Worm (Caenorhabditis elegans) whole organism, young adult: Measurements from ENCODE around the gene C17G1.14.

Source experiments
- B0019.2 ChIP-seq: fragments of 200-800 bp; sonication (Bioruptor generic); conservative IDR thresholded peaks from 2 replicates; pipeline ENCODE4 v1.3.6; 2022; ENCODE audit warnings: missing genetic modification reagents, missing genetic modification characterization, missing compliant biosample characterization
- B0035.1 ChIP-seq: sonication (generic microtip); optimal IDR thresholded peaks from 2 replicates; lab custom pipeline; 2016; ENCODE audit warnings: missing genetic modification characterization, mild to moderate bottlenecking, missing compliant biosample characterization, missing genotype, missing genetic modification reagents
- B0336.3 ChIP-seq: fragments of 200-800 bp; sonication (Bioruptor generic); IDR thresholded peaks from 2 replicates; pipeline ENCODE4 v1.3.6; 2022; ENCODE audit warnings: missing genetic modification characterization, missing compliant biosample characterization
- D2030.7 ChIP-seq: fragments of 200-800 bp; sonication (Bioruptor generic); IDR thresholded peaks from 2 replicates; pipeline ENCODE4 v1.3.6; 2022; ENCODE audit warnings: missing genetic modification reagents, missing genetic modification characterization, missing compliant biosample characterization
- F22D6.2 ChIP-seq: sonication (generic microtip); optimal IDR thresholded peaks from 2 replicates; lab custom pipeline; 2016; ENCODE audit warnings: mild to moderate bottlenecking, missing genetic modification characterization, missing compliant biosample characterization
- F49E8.2 ChIP-seq: sonication (generic microtip); optimal IDR thresholded peaks from 3 replicates; lab custom pipeline; 2017; ENCODE audit warnings: missing genetic modification characterization, mild to moderate bottlenecking, missing compliant biosample characterization, antibody characterized with exemption, moderate library complexity; ENCODE audit not compliant: insufficient read depth
- F55B11.4 ChIP-seq: sonication (generic microtip); optimal IDR thresholded peaks from 2 replicates; lab custom pipeline; 2016; ENCODE audit warnings: missing compliant biosample characterization, missing genetic modification characterization, borderline replicate concordance; ENCODE audit not compliant: insufficient read depth
- F57C9.4 ChIP-seq: sonication (generic microtip); optimal IDR thresholded peaks from 2 replicates; lab custom pipeline; 2017; ENCODE audit warnings: mild to moderate bottlenecking, missing genetic modification characterization, missing compliant biosample characterization
- K12H6.12 ChIP-seq: fragments of 200-800 bp; sonication (Bioruptor generic); optimal IDR thresholded peaks from 2 replicates; lab custom pipeline; 2018; ENCODE audit warnings: mild to moderate bottlenecking, missing genetic modification characterization, missing compliant biosample characterization
- akir-1 ChIP-seq: fragments of 200-800 bp; sonication (Bioruptor generic); optimal IDR thresholded peaks from 2 replicates; lab custom pipeline; 2018; ENCODE audit warnings: mild to moderate bottlenecking, missing genetic modification characterization, moderate library complexity, missing compliant biosample characterization
- ama-1 ChIP-seq, 3 experiments: fragments of 150-350 bp in 1 of 3; sonication (generic microtip) in 2 of 3; optimal IDR thresholded peaks; 2 replicates each; lab custom pipeline; 2014 to 2018; ENCODE audit warnings: missing biosample characterization in 2 of 3, missing genetic modification characterization in 2 of 3, missing genetic modification reagents in 2 of 3
- athp-1 ChIP-seq: sonication (generic microtip); optimal IDR thresholded peaks from 2 replicates; lab custom pipeline; 2017; ENCODE audit warnings: mild to moderate bottlenecking, missing genetic modification characterization, missing compliant biosample characterization
- attf-3 ChIP-seq: fragments of 200-800 bp; sonication (Bioruptor generic); conservative IDR thresholded peaks from 2 replicates; pipeline ENCODE4 v1.3.6; 2022; ENCODE audit warnings: missing genetic modification reagents, missing genetic modification characterization, missing compliant biosample characterization
- attf-5 ChIP-seq: fragments of 200-800 bp; sonication (Bioruptor generic); optimal IDR thresholded peaks from 2 replicates; lab custom pipeline; 2018; ENCODE audit warnings: mild to moderate bottlenecking, missing genetic modification characterization, missing compliant biosample characterization
- cebp-2 ChIP-seq: fragments of 200-800 bp; sonication (Bioruptor generic); IDR thresholded peaks from 2 replicates; pipeline ENCODE4 v1.3.6; 2022; ENCODE audit warnings: missing genetic modification characterization, missing compliant biosample characterization
- dox-1 ChIP-seq: fragments of 200-800 bp; sonication (Bioruptor generic); IDR thresholded peaks from 2 replicates; pipeline ENCODE4 v1.3.6; 2022; ENCODE audit warnings: missing genetic modification reagents, missing genetic modification characterization, missing compliant biosample characterization
- egrh-3 ChIP-seq: fragments of 200-800 bp; sonication (Bioruptor generic); IDR thresholded peaks from 2 replicates; pipeline ENCODE4 v1.3.6; 2022; ENCODE audit warnings: missing genetic modification reagents, missing genetic modification characterization, missing compliant biosample characterization
- ekl-4 ChIP-seq: fragments of 200-800 bp; sonication (Bioruptor generic); IDR thresholded peaks from 2 replicates; pipeline ENCODE4 v1.3.6; 2022; ENCODE audit warnings: missing genetic modification reagents, missing genetic modification characterization, missing compliant biosample characterization
- ets-4 ChIP-seq: fragments of 200-800 bp; sonication (Bioruptor generic); optimal IDR thresholded peaks from 2 replicates; lab custom pipeline; 2018; ENCODE audit warnings: mild to moderate bottlenecking, missing genetic modification characterization, missing compliant biosample characterization
- fkh-3 ChIP-seq: sonication (generic microtip); optimal IDR thresholded peaks from 2 replicates; lab custom pipeline; 2016; ENCODE audit warnings: mild to moderate bottlenecking, missing genetic modification characterization, missing compliant biosample characterization
- hmg-1.2 ChIP-seq: fragments of 200-800 bp; sonication (Bioruptor generic); IDR thresholded peaks from 2 replicates; pipeline ENCODE4 v1.3.6; 2022; ENCODE audit warnings: missing genetic modification reagents, missing genetic modification characterization, missing compliant biosample characterization
- hsf-1 ChIP-seq: fragments of 200-800 bp; sonication (Bioruptor generic); IDR thresholded peaks from 2 replicates; pipeline ENCODE4 v1.3.6; 2022; ENCODE audit warnings: missing genetic modification reagents, missing genetic modification characterization, missing compliant biosample characterization
- let-607 ChIP-seq, 2 experiments: fragments of 200-800 bp in 1 of 2; sonication (Bioruptor generic) in 1 of 2; sonication (generic microtip) in 1 of 2; optimal IDR thresholded peaks; 2 replicates each; lab custom pipeline; 2016 to 2018; ENCODE audit warnings: mild to moderate bottlenecking in 2 of 2, missing compliant biosample characterization in 2 of 2, missing genetic modification characterization in 2 of 2, moderate library complexity in 2 of 2, missing genotype in 1 of 2
- lin-26 ChIP-seq: fragments of 200-800 bp; sonication (Bioruptor generic); IDR thresholded peaks from 2 replicates; pipeline ENCODE4 v1.3.6; 2022; ENCODE audit warnings: missing genetic modification reagents, missing genetic modification characterization, missing compliant biosample characterization
- lin-35 ChIP-seq, 3 experiments: fragments of 150-350 bp in 2 of 3; sonication (generic microtip) in 1 of 3; optimal IDR thresholded peaks; 2 replicates each; lab custom pipeline; 2014 to 2018; ENCODE audit warnings: missing biosample characterization in 3 of 3, missing genetic modification characterization in 3 of 3, missing genetic modification reagents in 3 of 3
- lir-1 ChIP-seq: fragments of 200-800 bp; sonication (Bioruptor generic); conservative IDR thresholded peaks from 2 replicates; pipeline ENCODE4 v1.3.6; 2022; ENCODE audit warnings: missing genetic modification reagents, missing genetic modification characterization, missing compliant biosample characterization
- madf-10 ChIP-seq: sonication (generic microtip); optimal IDR thresholded peaks from 2 replicates; lab custom pipeline; 2016; ENCODE audit warnings: mild to moderate bottlenecking, missing genetic modification characterization, missing compliant biosample characterization
- mcd-1 ChIP-seq: fragments of 200-800 bp; sonication (Bioruptor generic); IDR thresholded peaks from 2 replicates; pipeline ENCODE4 v1.3.6; 2022; ENCODE audit warnings: missing genetic modification reagents, missing genetic modification characterization, missing compliant biosample characterization
- nfyb-1 ChIP-seq: fragments of 200-800 bp; sonication (Bioruptor generic); IDR thresholded peaks from 2 replicates; pipeline ENCODE4 v1.3.6; 2022; ENCODE audit warnings: missing genetic modification reagents, missing genetic modification characterization, missing compliant biosample characterization
- nhr-90 ChIP-seq: sonication (generic microtip); optimal IDR thresholded peaks from 2 replicates; lab custom pipeline; 2016; ENCODE audit warnings: missing genotype, mild to moderate bottlenecking, missing genetic modification characterization, missing compliant biosample characterization
- repo-1 ChIP-seq: sonication (generic microtip); optimal IDR thresholded peaks from 2 replicates; lab custom pipeline; 2017; ENCODE audit warnings: mild to moderate bottlenecking, missing genetic modification characterization, missing compliant biosample characterization
- sdz-38 ChIP-seq: sonication (generic microtip); optimal IDR thresholded peaks from 2 replicates; lab custom pipeline; 2016; ENCODE audit warnings: missing genotype, missing genetic modification characterization, missing compliant biosample characterization
- snpc-1.1 ChIP-seq: sonication (generic microtip); optimal IDR thresholded peaks from 2 replicates; lab custom pipeline; 2017; ENCODE audit warnings: missing genetic modification characterization, mild to moderate bottlenecking, missing compliant biosample characterization, antibody characterized with exemption, moderate library complexity, missing genotype, missing genetic modification reagents; ENCODE audit not compliant: insufficient read depth
- snpc-3.4 ChIP-seq: sonication (generic microtip); optimal IDR thresholded peaks from 2 replicates; lab custom pipeline; 2017; ENCODE audit warnings: missing genetic modification characterization, mild to moderate bottlenecking, missing compliant biosample characterization, antibody characterized with exemption, moderate library complexity, missing genotype, missing genetic modification reagents
- snpc-4 ChIP-seq, 5 experiments: fragments of 150-350 bp in 1 of 5; sonication (generic microtip) in 4 of 5; optimal IDR thresholded peaks; 2 replicates each; lab custom pipeline; 2014 to 2018; ENCODE audit warnings: missing genetic modification characterization in 5 of 5, missing biosample characterization in 3 of 5, antibody characterized with exemption in 2 of 5, mild to moderate bottlenecking in 2 of 5, missing compliant biosample characterization in 2 of 5, missing genotype in 2 of 5, moderate library complexity in 2 of 5, missing genetic modification reagents in 1 of 5
- somi-1 ChIP-seq: fragments of 200-800 bp; sonication (Bioruptor generic); optimal IDR thresholded peaks from 2 replicates; lab custom pipeline; 2018; ENCODE audit warnings: mild to moderate bottlenecking, missing genetic modification characterization, missing compliant biosample characterization
- tbp1 ChIP-seq: fragments of 200-800 bp; sonication (Bioruptor generic); optimal IDR thresholded peaks from 2 replicates; lab custom pipeline; 2018; ENCODE audit warnings: mild to moderate bottlenecking, missing genetic modification characterization, missing compliant biosample characterization
- tbx-9 ChIP-seq: sonication (generic microtip); optimal IDR thresholded peaks from 2 replicates; lab custom pipeline; 2016; ENCODE audit warnings: borderline replicate concordance, missing genetic modification characterization, inconsistent platforms, missing compliant biosample characterization
- ztf-18 ChIP-seq: sonication (generic microtip); optimal IDR thresholded peaks from 2 replicates; lab custom pipeline; 2016; ENCODE audit warnings: missing genotype, mild to moderate bottlenecking, missing genetic modification characterization, missing compliant biosample characterization
- ztf-25 ChIP-seq: fragments of 200-800 bp; sonication (Bioruptor generic); IDR thresholded peaks from 2 replicates; pipeline ENCODE4 v1.3.6; 2022; ENCODE audit warnings: missing genetic modification reagents, missing genetic modification characterization, missing compliant biosample characterization

Gene C17G1.14

DNA sequence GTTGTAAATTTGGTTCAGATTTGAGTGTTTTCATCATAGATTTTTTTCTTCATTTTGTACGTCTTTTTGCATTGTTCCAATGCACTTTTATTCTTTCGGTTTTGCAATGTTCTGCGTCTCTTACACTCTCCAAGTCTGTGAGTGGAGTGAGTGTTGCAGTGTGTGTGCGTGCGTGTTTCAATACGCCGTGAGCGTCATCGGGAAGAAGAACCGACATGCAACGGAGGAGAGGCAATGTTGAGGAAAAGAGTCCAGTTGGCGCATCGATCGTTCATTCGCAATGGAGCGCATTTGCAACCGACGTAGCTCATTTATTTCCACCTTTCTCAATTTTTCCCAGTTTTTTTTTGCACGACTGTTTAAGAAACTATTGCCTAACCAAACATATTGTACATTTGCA, 19.9 kb downstream of the C17G1.14 start, which contains the start of gene ZC506.1 (continued):
- no peak for TF ChIP-seq snpc-1.1 (tag; lab: Kevin White, UChicago)
- no peak for TF ChIP-seq F57C9.4
- TF ChIP-seq ama-1 (optimal IDR thresholded peaks at IDR 0.05; lab: Kevin White, UChicago), result no peak
- no peak for TF ChIP-seq ama-1 (GFP tag; optimal IDR thresholded peaks at IDR 0.05; lab: Kevin White, UChicago)
- peak; percentile 79 for TF ChIP-seq repo-1
- TF ChIP-seq ztf-18 (tag; lab: Kevin White, UChicago), result peak; percentile 60
- peak; percentile 100 for TF ChIP-seq lir-1
- peak; percentile 66 for TF ChIP-seq ets-4 (GFP tag; lab: Kevin White, UChicago)
- peak; percentile 92 to 96 for TF ChIP-seq let-607 (tag; optimal IDR thresholded peaks at IDR 0.05; lab: Kevin White, UChicago)
- no peak for TF ChIP-seq F49E8.2
- no peak for TF ChIP-seq snpc-3.4
- peak; percentile 82 for TF ChIP-seq madf-10 (tag; lab: Kevin White, UChicago)
- TF ChIP-seq hmg-1.2 (GFP tag; lab: Robert Waterston, UW), result peak; percentile 84
- TF ChIP-seq fkh-3 (tag; lab: Kevin White, UChicago), result no peak
- TF ChIP-seq lin-35 (GFP tag; optimal IDR thresholded peaks at IDR 0.05; lab: Kevin White, UChicago), result peak in 1 of 3 experiments; percentile 56
- TF ChIP-seq hsf-1, result no peak
- no peak for TF ChIP-seq sdz-38 (tag; lab: Kevin White, UChicago)
- no peak for TF ChIP-seq D2030.7 (GFP tag; lab: Robert Waterston, UW)
- TF ChIP-seq F22D6.2 (tag; lab: Kevin White, UChicago), result peak; percentile 40
- TF ChIP-seq cebp-2 (GFP tag; lab: Robert Waterston, UW), result no peak
- no peak for TF ChIP-seq tbx-9 (tag; lab: Kevin White, UChicago)
- TF ChIP-seq athp-1 (tag; lab: Kevin White, UChicago), result peak; percentile 80
- TF ChIP-seq lin-26, result peak; percentile 60; the same call in 1 of the 2 replicates
- TF ChIP-seq egrh-3 (GFP tag; lab: Robert Waterston, UW), result peak; percentile 35; the same call in 1 of the 2 replicates
- peak; percentile 61 for TF ChIP-seq nhr-90 (tag; lab: Kevin White, UChicago)
- TF ChIP-seq B0336.3 (GFP tag; lab: Robert Waterston, UW), result peak; percentile 87
- no peak for TF ChIP-seq akir-1 (GFP tag; lab: Kevin White, UChicago)
- no peak for TF ChIP-seq attf-3
- TF ChIP-seq mcd-1 (GFP tag; lab: Robert Waterston, UW), result peak; percentile 99
- no peak for TF ChIP-seq B0035.1 (tag; lab: Kevin White, UChicago)
- peak; percentile 92 for TF ChIP-seq K12H6.12 (tag; lab: Kevin White, UChicago)
- TF ChIP-seq dox-1 (GFP tag; lab: Robert Waterston, UW), result peak; percentile 89
- TF ChIP-seq B0019.2 (GFP tag; lab: Robert Waterston, UW), result no peak
- no peak for TF ChIP-seq snpc-4 (GFP tag; optimal IDR thresholded peaks at IDR 0.05; lab: Kevin White, UChicago)
- TF ChIP-seq snpc-4 (tag; optimal IDR thresholded peaks at IDR 0.05; lab: Kevin White, UChicago), result peak in 3 of 4 experiments; percentile 64 to 70 (median 64)
- peak; percentile 92 for TF ChIP-seq attf-5 (GFP tag; lab: Kevin White, UChicago)
- peak; percentile 42 for TF ChIP-seq somi-1 (GFP tag; lab: Kevin White, UChicago)
- TF ChIP-seq tbp1 (GFP tag; lab: Kevin White, UChicago), result peak; percentile 63
- no peak for TF ChIP-seq ztf-25 (GFP tag; lab: Robert Waterston, UW)
- TF ChIP-seq nfyb-1 (GFP tag; lab: Robert Waterston, UW), result peak; percentile 83
- peak; percentile 86 for TF ChIP-seq ekl-4 (GFP tag; lab: Robert Waterston, UW)
- TF ChIP-seq F55B11.4 (tag; lab: Kevin White, UChicago), result no peak
